Worm (Caenorhabditis elegans): ENCODE results near the gene F59A1.12.
A peak's percentile ranks its signal among the peaks of the same experiment; 100 is the strongest.

F59A1.12 gene

DNA sequence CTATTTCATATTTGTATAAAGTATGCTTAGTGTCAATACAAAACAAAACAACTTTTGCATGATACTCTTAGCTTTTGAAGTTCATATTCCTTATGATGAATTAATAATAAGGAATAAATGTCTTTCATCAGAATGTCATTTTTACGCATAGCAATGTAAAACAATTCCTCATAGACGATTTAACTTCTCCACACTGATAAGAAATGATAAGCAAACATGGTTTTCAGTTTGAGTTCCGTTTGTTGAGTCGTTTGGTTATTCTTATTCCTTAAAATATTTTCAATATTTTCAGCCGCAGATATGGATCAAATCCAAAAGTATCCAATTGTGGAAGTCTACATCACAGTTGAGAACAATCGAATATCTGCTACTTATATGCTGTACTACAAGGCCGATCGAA, 42.7 kb downstream of the F59A1.12 start, which contains the start of gene F57G4.11:
Gene F57G4.11, plus strand, starts transcription at position 301 of the 400 bp plus-strand sequence.
- TF ChIP-seq ceh-6 (GFP tag; optimal IDR thresholded peaks at IDR 0.05), result no peak
- TF ChIP-seq ref-2 (tag; optimal IDR thresholded peaks at IDR 0.05), result no peak
- no peak for TF ChIP-seq pat-9 (tag; optimal IDR thresholded peaks at IDR 0.05)
- no peak for TF ChIP-seq syd-9 (tag; optimal IDR thresholded peaks at IDR 0.05)
- TF ChIP-seq C08G9.2 (tag; optimal IDR thresholded peaks at IDR 0.05), result no peak
- TF ChIP-seq ceh-2 (tag; optimal IDR thresholded peaks at IDR 0.05), result no peak
- no peak for TF ChIP-seq ceh-34 (tag; optimal IDR thresholded peaks at IDR 0.05)
- no peak for TF ChIP-seq lim-6 (tag; optimal IDR thresholded peaks at IDR 0.05)
- TF ChIP-seq ttx-3 (tag; optimal IDR thresholded peaks at IDR 0.05), result no peak

DNA sequence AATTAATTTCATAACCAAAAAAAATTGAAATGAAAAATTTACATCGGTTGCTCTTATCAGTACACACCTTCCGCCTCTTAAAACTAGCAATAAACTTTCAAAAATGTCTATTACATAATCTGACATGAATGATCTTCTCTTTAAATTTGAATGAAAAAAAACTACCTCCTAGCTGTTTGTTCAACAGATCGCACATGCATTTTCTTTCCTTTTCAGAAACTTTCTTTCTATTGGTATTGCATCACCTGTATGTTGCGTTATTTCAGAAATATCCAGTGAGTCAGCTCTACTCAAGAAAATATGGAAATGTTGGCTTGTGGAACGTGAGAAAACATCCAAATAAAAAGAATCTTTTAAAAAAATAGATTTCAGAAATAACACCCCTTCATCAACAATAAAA, 44.3 kb downstream of the F59A1.12 start, which contains the start of gene F57G4.1:
Gene F57G4.1, plus strand, starts transcription at position 301 of the 400 bp plus-strand sequence.
- TF ChIP-seq pqm-1 (tag; optimal IDR thresholded peaks at IDR 0.05) (no peak), elt-4 (tag; optimal IDR thresholded peaks at IDR 0.05) (no peak), ceh-22 (tag; optimal IDR thresholded peaks at IDR 0.05) (no peak), ceh-14 (tag; optimal IDR thresholded peaks at IDR 0.05) (no peak), ceh-6 (GFP tag; optimal IDR thresholded peaks at IDR 0.05) (no peak), syd-9 (tag; optimal IDR thresholded peaks at IDR 0.05) (no peak)

DNA sequence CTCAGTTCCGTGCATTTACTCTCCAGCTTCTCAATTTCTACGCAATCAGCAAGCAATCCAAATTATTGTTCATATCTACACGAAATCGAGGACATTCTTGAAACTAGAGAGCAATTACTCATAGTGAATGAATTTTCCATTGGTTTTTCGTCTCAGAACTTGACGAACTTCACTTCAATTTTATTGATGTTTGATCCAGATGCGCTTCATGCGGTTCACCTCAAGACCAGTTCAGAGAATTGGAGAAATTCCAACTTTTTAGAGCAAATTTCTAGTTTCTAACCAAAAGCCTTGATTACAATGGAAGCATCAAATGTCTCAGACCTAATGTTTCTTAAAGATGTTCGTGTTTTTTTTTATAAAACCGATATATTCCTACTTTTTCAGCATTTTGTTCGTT, 47.3 kb downstream of the F59A1.12 start, which contains the start of gene Y6G8.8:
Gene Y6G8.8, plus strand, starts transcription at position 301 of the 400 bp plus-strand sequence.
- no peak for TF ChIP-seq nfya-1 (tag; optimal IDR thresholded peaks at IDR 0.05)
- TF ChIP-seq tbx-2 (tag; optimal IDR thresholded peaks at IDR 0.05), result no peak
- TF ChIP-seq dve-1 (tag; optimal IDR thresholded peaks at IDR 0.05), result no peak
- TF ChIP-seq ceh-19 (GFP tag; optimal IDR thresholded peaks at IDR 0.05), result no peak
- no peak for TF ChIP-seq lim-6 (tag; optimal IDR thresholded peaks at IDR 0.05)
- TF ChIP-seq fkh-6 (tag; optimal IDR thresholded peaks at IDR 0.05), result no peak
- no peak for TF ChIP-seq ref-2 (tag; optimal IDR thresholded peaks at IDR 0.05)
- no peak for TF ChIP-seq ceh-2 (tag; optimal IDR thresholded peaks at IDR 0.05)
- no peak for TF ChIP-seq sox-2 (GFP tag; IDR thresholded peaks at IDR 0.05)
- no peak for TF ChIP-seq syd-9 (tag; optimal IDR thresholded peaks at IDR 0.05)
- TF ChIP-seq fkh-10 (GFP tag; optimal IDR thresholded peaks at IDR 0.05), result no peak
- no peak for TF ChIP-seq sdc-2 (tag; optimal IDR thresholded peaks at IDR 0.05)

DNA sequence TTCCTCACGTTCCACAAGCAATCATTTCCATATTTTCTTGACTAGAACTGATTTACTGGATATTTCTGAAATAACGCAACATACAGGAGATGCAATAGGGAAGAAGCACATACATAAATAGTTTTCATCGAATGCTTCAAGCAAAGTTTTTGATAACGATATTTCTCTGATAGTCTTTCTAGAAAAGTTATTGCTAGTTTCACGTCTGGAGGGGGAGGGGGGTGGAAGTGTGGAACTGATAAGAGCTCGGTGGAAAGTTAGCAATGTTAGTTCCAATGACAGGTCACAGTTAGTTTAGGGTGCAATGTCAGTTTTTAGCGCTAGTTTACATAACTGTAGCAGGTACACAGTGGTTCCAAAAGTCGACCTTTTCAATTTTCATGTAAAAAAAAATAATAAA, 50.8 kb downstream of the F59A1.12 start, which contains the start of gene Y6G8.6:
Gene Y6G8.6, minus strand, starts transcription at position 98 of the 400 bp plus-strand sequence.
- TF ChIP-seq zip-5 (tag; optimal IDR thresholded peaks at IDR 0.05) (no peak), fkh-6 (tag; optimal IDR thresholded peaks at IDR 0.05) (no peak), pha-4 (tag; optimal IDR thresholded peaks at IDR 0.05) (no peak), pax-1 (tag; optimal IDR thresholded peaks at IDR 0.05) (no peak), elt-2 (tag; optimal IDR thresholded peaks at IDR 0.05) (peak; percentile 14)
